Worm (Caenorhabditis elegans): Measurements from ENCODE around the gene Y41G9A.5.

The Y41G9A.5 gene

DNA sequence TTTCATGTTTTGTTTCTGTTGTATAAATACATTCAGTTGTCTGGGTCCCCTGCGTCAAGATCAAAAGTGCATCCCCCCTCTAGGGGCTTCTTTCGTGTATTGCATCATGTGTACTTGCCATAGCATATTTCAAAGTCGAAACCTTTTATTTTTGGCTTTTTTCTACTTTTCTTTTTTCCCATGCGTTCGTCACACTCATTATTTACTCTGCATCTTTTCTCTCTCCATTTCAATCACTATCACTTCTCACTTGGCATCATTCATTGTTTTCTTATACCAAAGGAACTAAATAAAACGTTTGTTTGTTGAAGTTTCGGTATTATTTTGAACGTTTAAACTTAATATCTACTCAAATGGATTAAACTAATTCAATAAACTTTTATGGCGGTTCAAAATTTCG, 6.9 kb upstream of the Y41G9A.5 start:
- no peak for TF ChIP-seq dmd-4 (tag; optimal IDR thresholded peaks at IDR 0.05; ENCODE audit: borderline replicate concordance)
- TF ChIP-seq pax-1 (tag; optimal IDR thresholded peaks at IDR 0.05), result no peak
- no peak for TF ChIP-seq ceh-24 (tag; optimal IDR thresholded peaks at IDR 0.05)
- no peak for TF ChIP-seq ama-1 (optimal IDR thresholded peaks at IDR 0.05)
- TF ChIP-seq syd-9 (tag; optimal IDR thresholded peaks at IDR 0.05), result no peak
- no peak for TF ChIP-seq F13H6.1 (tag; optimal IDR thresholded peaks at IDR 0.05)
- no peak for TF ChIP-seq pqm-1 (tag; optimal IDR thresholded peaks at IDR 0.05)
- no peak for TF ChIP-seq gmeb-2 (tag; optimal IDR thresholded peaks at IDR 0.05)
- TF ChIP-seq hlh-6 (tag; optimal IDR thresholded peaks at IDR 0.05), result no peak
- TF ChIP-seq K02D7.2 (tag; optimal IDR thresholded peaks at IDR 0.05), result no peak
- no peak for TF ChIP-seq ttx-3 (tag; optimal IDR thresholded peaks at IDR 0.05)
- no peak for TF ChIP-seq nhr-11 (tag; optimal IDR thresholded peaks at IDR 0.05)

DNA sequence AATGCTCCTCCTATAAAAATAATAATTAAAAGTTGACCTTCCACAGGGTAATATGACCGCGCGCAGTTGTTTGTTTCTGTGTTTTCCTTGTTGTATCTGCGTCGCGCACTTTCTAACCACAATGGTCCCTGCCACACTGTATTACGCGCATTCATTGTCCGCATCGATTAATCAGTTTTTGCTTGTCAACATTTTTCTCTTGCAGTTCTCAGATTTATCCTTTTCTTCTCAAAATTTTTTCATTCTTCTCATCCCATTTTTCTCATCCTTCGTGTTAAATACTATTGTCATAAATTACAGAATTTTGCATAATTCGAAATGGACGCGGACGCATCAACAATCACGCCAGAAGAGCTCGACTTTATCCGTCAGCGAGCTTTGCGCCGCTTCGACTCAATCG, 5.9 kb upstream of the Y41G9A.5 start, which contains the start of gene pfk-1.1:
Gene pfk-1.1, plus strand, starts transcription at position 301 of the 400 bp plus-strand sequence.
- TF ChIP-seq K09A11.1 (tag; optimal IDR thresholded peaks at IDR 0.05; ENCODE audit: insufficient read depth), result no peak
- TF ChIP-seq sdc-2 (tag; optimal IDR thresholded peaks at IDR 0.05), result peak; percentile 64

DNA sequence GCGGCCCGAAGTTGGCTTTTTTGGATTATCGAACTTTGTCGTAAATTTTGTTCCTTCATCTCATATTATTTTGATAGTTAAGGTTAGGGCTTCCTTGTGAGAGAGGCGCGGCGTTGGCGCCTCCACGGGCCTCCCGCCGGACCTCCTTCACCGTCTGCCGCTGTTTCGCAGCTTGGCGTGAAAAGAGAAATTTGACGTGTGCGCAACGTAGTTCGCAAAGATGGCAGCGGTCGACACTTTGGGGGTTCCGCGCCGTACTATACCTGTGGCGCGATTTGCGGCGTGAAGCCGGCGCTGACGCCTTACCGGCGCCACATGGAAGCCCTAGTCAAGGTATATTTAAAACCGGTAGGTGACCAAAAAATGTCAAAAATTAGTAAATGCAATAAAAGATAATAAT, 4.1 kb upstream of the Y41G9A.5 start:
- TF ChIP-seq ceh-45 (GFP tag; IDR thresholded peaks at IDR 0.05) (no peak), F13H6.1 (tag; optimal IDR thresholded peaks at IDR 0.05) (no peak), hlh-15 (tag; optimal IDR thresholded peaks at IDR 0.05) (no peak), ceh-18 (tag; optimal IDR thresholded peaks at IDR 0.05) (no peak), lin-11 (tag; optimal IDR thresholded peaks at IDR 0.05) (no peak), mec-3 (tag; optimal IDR thresholded peaks at IDR 0.05; ENCODE audit: borderline replicate concordance) (no peak), hlh-8 (tag; optimal IDR thresholded peaks at IDR 0.05) (no peak), C38D4.7 (GFP tag; optimal IDR thresholded peaks at IDR 0.05) (no peak), sdc-2 (tag; optimal IDR thresholded peaks at IDR 0.05) (no peak), syd-9 (tag; optimal IDR thresholded peaks at IDR 0.05) (no peak)

DNA sequence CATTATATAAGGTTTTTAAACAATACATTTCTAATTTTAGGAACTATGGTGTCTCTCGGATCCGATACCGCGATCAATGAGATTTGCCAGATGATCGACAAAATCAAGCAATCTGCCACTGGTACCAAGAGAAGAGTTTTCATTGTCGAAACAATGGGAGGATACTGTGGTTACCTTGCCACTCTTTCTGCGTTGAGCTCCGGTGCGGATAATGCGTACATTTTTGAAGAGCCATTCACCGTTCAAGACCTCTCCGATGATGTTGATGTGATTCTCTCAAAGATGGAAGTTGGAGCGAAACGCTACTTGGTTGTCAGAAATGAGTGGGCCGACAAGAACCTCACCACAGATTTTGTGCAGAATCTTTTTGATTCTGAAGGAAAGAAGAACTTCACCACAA, 2.9 kb upstream of the Y41G9A.5 start:
- TF ChIP-seq pha-2 (tag; optimal IDR thresholded peaks at IDR 0.05) (no peak), fax-1 (tag; optimal IDR thresholded peaks at IDR 0.05) (no peak), ets-4 (tag; optimal IDR thresholded peaks at IDR 0.05) (no peak), madf-2 (tag; optimal IDR thresholded peaks at IDR 0.05) (no peak), ceh-9 (tag; optimal IDR thresholded peaks at IDR 0.05) (no peak), eyg-1 (tag; optimal IDR thresholded peaks at IDR 0.05) (no peak)

DNA sequence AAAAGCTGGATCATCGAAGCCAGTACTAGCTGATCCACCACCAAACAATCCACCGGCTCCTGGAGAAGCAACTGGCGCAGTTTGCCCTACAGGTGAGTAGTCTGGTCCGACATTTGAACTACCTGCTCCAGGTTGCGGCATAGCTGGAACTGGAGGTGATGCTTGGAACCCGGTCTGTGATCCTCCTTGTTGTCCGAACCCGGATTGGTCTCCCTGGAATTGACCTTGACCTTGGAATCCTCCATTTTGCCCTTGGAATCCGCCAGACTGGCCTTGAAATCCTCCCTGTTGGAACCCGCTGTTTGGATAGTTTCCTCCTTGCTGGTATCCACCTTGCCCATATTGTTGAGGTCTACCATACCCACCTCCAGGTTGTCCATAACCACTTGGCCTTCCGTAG, 517 bp upstream of the Y41G9A.5 start:
- TF ChIP-seq pha-4 (tag; optimal IDR thresholded peaks at IDR 0.05), result no peak
- TF ChIP-seq tbx-2 (tag; optimal IDR thresholded peaks at IDR 0.05), result no peak
- no peak for TF ChIP-seq unc-86 (tag; optimal IDR thresholded peaks at IDR 0.05)
- TF ChIP-seq Y22D7AL.16 (tag; optimal IDR thresholded peaks at IDR 0.05), result no peak
- no peak for TF ChIP-seq nhr-11 (tag; optimal IDR thresholded peaks at IDR 0.05)
- TF ChIP-seq ceh-48 (tag; optimal IDR thresholded peaks at IDR 0.05), result no peak
- TF ChIP-seq pag-3 (tag; optimal IDR thresholded peaks at IDR 0.05; ENCODE audit: borderline replicate concordance), result no peak
- no peak for TF ChIP-seq unc-55 (GFP tag; optimal IDR thresholded peaks at IDR 0.05)
- no peak for TF ChIP-seq rnt-1 (tag; optimal IDR thresholded peaks at IDR 0.05)
- no peak for TF ChIP-seq eyg-1 (tag; optimal IDR thresholded peaks at IDR 0.05)
- no peak for TF ChIP-seq C08G9.2 (tag; optimal IDR thresholded peaks at IDR 0.05)
- no peak for TF ChIP-seq ceh-22 (tag; optimal IDR thresholded peaks at IDR 0.05)
- no peak for TF ChIP-seq ceh-34 (tag; optimal IDR thresholded peaks at IDR 0.05)
- no peak for TF ChIP-seq ref-2 (tag; optimal IDR thresholded peaks at IDR 0.05)
- no peak for TF ChIP-seq pros-1 (tag; optimal IDR thresholded peaks at IDR 0.05)
- TF ChIP-seq sox-2 (GFP tag; IDR thresholded peaks at IDR 0.05), result no peak
- TF ChIP-seq ahr-1 (tag; optimal IDR thresholded peaks at IDR 0.05), result no peak
